Fruit fly (Drosophila melanogaster) whole organism, adult: Measurements from ENCODE around the gene upd3.

Experiments
- CG14711 ChIP-seq: fragments of 200-800 bp; sonication (Bioruptor generic); optimal IDR thresholded peaks from 2 replicates; lab custom pipeline; 2018; ENCODE audit warnings: missing biosample characterization, mild to moderate bottlenecking, missing genetic modification characterization, moderate library complexity
- cnc ChIP-seq, 2 experiments: fragments of >200 bp; optimal IDR thresholded peaks; 2 replicates each; lab custom pipeline; 2017

DNA sequence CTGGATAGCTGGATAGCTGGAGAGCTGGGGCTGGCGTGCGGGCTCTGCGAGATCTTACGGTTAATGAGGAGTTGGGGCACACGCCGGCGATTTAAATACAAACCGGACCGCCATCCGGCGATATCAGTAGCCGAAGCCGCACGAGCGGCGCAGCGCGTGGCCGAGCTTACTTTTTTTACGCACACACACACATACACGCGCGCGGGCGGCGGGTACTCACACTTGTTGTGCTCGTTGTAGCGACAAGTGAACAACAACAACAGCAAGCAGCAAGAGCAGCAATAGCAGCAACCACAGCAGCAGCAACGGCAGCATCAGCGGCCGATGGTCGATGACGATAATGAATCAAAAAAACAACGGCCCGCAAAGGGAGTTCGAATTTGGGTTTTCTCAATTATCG, 38.8 kb downstream of the upd3 start:
- TF ChIP-seq cnc (optimal IDR thresholded peaks at IDR 0.05; lab: Kevin White, UChicago) (no peak), CG14711 (tag; lab: Kevin White, UChicago) (no peak)
